Worm (Caenorhabditis elegans) whole organism, L4/young adult: ENCODE data around the gene fox-1.

Experiments
- W03F9.2 ChIP-seq: fragments of 150-350 bp; optimal IDR thresholded peaks from 2 replicates; lab custom pipeline; 2014; ENCODE audit warnings: missing biosample characterization, missing genetic modification characterization
- him-1 ChIP-seq: sonication (generic microtip); optimal IDR thresholded peaks from 2 replicates; lab custom pipeline; 2016; ENCODE audit warnings: missing genotype, missing genetic modification reagents, missing genetic modification characterization, missing compliant biosample characterization

- TF ChIP-seq him-1 (tag; lab: Kevin White, UChicago): no peak
- TF ChIP-seq W03F9.2 (tag; lab: Kevin White, UChicago): no peak
These were observed 29.4 kb downstream of the fox-1 start for ce11 chrX:2430317-2430716.
